Fruit fly (Drosophila melanogaster) whole organism, embryonic: ENCODE measurements around the gene gro.
A peak's percentile ranks its signal among the peaks of the same experiment; 100 is the strongest.

Experiments used
- CG10267 ChIP-seq: fragments of 200-800 bp; sonication (Bioruptor generic); optimal IDR thresholded peaks from 2 replicates; lab custom pipeline; 2018; ENCODE audit warnings: missing biosample characterization, mild to moderate bottlenecking, missing genetic modification characterization, moderate library complexity
- CG11093 ChIP-seq: fragments of 200-800 bp; sonication (Bioruptor generic); IDR thresholded peaks from 3 replicates; pipeline ENCODE4 v1.3.6; 2022; ENCODE audit warnings: missing biosample characterization, missing genetic modification characterization
- CG11696 ChIP-seq: fragments of 200-800 bp; sonication (Bioruptor generic); IDR thresholded peaks from 2 replicates; pipeline ENCODE4 v1.3.6; 2022; ENCODE audit warnings: missing biosample characterization, missing genetic modification characterization
- CG12659 ChIP-seq: fragments of 200-800 bp; sonication (Bioruptor generic); optimal IDR thresholded peaks from 3 replicates; lab custom pipeline; 2017; ENCODE audit warnings: mild to moderate bottlenecking, missing biosample characterization, missing genetic modification reagents, missing genetic modification characterization
- CG17361 ChIP-seq: fragments of 200-800 bp; sonication (Bioruptor generic); IDR thresholded peaks from 3 replicates; pipeline ENCODE4 v1.3.6; 2022; ENCODE audit warnings: missing biosample characterization, missing genetic modification characterization
- CG18476 ChIP-seq: fragments of 200-800 bp; sonication (Bioruptor generic); optimal IDR thresholded peaks from 2 replicates; lab custom pipeline; 2016; ENCODE audit warnings: missing biosample characterization, mild to moderate bottlenecking, missing genetic modification characterization
- CG2199 ChIP-seq: fragments of 200-800 bp; sonication (Bioruptor generic); IDR thresholded peaks from 3 replicates; pipeline ENCODE4 v1.3.6; 2022; ENCODE audit warnings: missing biosample characterization, missing genetic modification characterization
- CG32532 ChIP-seq: fragments of 200-800 bp; sonication (Bioruptor generic); IDR thresholded peaks from 2 replicates; pipeline ENCODE4 v1.3.6; 2022; ENCODE audit warnings: missing biosample characterization, missing genetic modification characterization
- CG3726 ChIP-seq: fragments of 200-800 bp; sonication (Bioruptor generic); IDR thresholded peaks from 3 replicates; pipeline ENCODE4, ENCODE4 v1.3.6; 2022; ENCODE audit warnings: missing biosample characterization, missing genetic modification characterization
- CG7271 ChIP-seq: fragments of 200-800 bp; sonication (Bioruptor generic); optimal IDR thresholded peaks from 2 replicates; lab custom pipeline; 2018; ENCODE audit warnings: missing biosample characterization, mild to moderate bottlenecking, missing genetic modification characterization, moderate library complexity
- CG7372 ChIP-seq: fragments of 200-800 bp; sonication (Bioruptor generic); IDR thresholded peaks from 2 replicates; pipeline ENCODE4 v1.3.6; 2022; ENCODE audit warnings: missing biosample characterization, missing genetic modification characterization
- CG8478 ChIP-seq: fragments of >200 bp; optimal IDR thresholded peaks from 2 replicates; lab custom pipeline; 2018
- CG9876 ChIP-seq: fragments of 200-800 bp; sonication (Bioruptor generic); optimal IDR thresholded peaks from 2 replicates; lab custom pipeline; 2016; ENCODE audit warnings: missing biosample characterization, missing genetic modification characterization
- Dip3 ChIP-seq: fragments of 200-800 bp; sonication (Bioruptor generic); optimal IDR thresholded peaks from 3 replicates; lab custom pipeline; 2016; ENCODE audit warnings: missing biosample characterization, missing genetic modification characterization
- Fer1 ChIP-seq: fragments of 200-800 bp; sonication (Bioruptor generic); optimal IDR thresholded peaks from 2 replicates; lab custom pipeline; 2017; ENCODE audit warnings: missing biosample characterization, mild to moderate bottlenecking, missing genetic modification characterization
- HLHmδ ChIP-seq: fragments of 200-800 bp; sonication (Bioruptor generic); optimal IDR thresholded peaks from 2 replicates; lab custom pipeline; 2018; ENCODE audit warnings: missing biosample characterization, mild to moderate bottlenecking, missing genetic modification characterization, moderate library complexity
- Hmx ChIP-seq: fragments of 200-800 bp; sonication (Bioruptor generic); optimal IDR thresholded peaks from 2 replicates; lab custom pipeline; 2016; ENCODE audit warnings: missing biosample characterization, missing genetic modification characterization
- MESR4 ChIP-seq: fragments of 200-800 bp; sonication (Bioruptor generic); optimal IDR thresholded peaks from 2 replicates; lab custom pipeline; 2018; ENCODE audit warnings: missing biosample characterization, mild to moderate bottlenecking, missing genetic modification characterization, moderate library complexity
- Nf-YA ChIP-seq: fragments of 200-800 bp; sonication (Bioruptor generic); IDR thresholded peaks from 2 replicates; pipeline ENCODE4 v1.3.6; 2022; ENCODE audit warnings: missing biosample characterization, missing genetic modification characterization
- Oaz ChIP-seq: fragments of 200-800 bp; sonication (Bioruptor generic); IDR thresholded peaks from 2 replicates; pipeline ENCODE4 v1.3.6; 2022; ENCODE audit warnings: missing biosample characterization, missing genetic modification characterization
- Opbp ChIP-seq: fragments of 200-800 bp; sonication (Bioruptor generic); IDR thresholded peaks from 3 replicates; pipeline ENCODE4 v1.3.6; 2022; ENCODE audit warnings: missing biosample characterization, missing genetic modification characterization; ENCODE audit not compliant: partially characterized antibody
- Pdp1 ChIP-seq, 2 experiments: fragments of 200-800 bp; sonication (Bioruptor generic); optimal IDR thresholded peaks; 3 replicates each; lab custom pipeline; 2016; ENCODE audit warnings: missing biosample characterization in 2 of 2, missing genetic modification characterization in 2 of 2, mild to moderate bottlenecking in 1 of 2, moderate library complexity in 1 of 2
- Poxn ChIP-seq: fragments of 200-800 bp; sonication (Bioruptor generic); IDR thresholded peaks from 2 replicates; pipeline ENCODE4 v1.3.6; 2022; ENCODE audit warnings: missing biosample characterization, missing genetic modification characterization
- Six4 ChIP-seq: fragments of 200-800 bp; sonication (Bioruptor generic); optimal IDR thresholded peaks from 2 replicates; lab custom pipeline; 2016; ENCODE audit warnings: missing biosample characterization, missing genetic modification characterization
- Ssrp ChIP-seq: fragments of 200-800 bp; sonication (Bioruptor generic); optimal IDR thresholded peaks from 2 replicates; lab custom pipeline; 2018; ENCODE audit warnings: missing biosample characterization, mild to moderate bottlenecking, missing genetic modification characterization, moderate library complexity
- YL-1 ChIP-seq: fragments of 200-800 bp; sonication (Bioruptor generic); optimal IDR thresholded peaks from 3 replicates; lab custom pipeline; 2017; ENCODE audit warnings: missing biosample characterization, mild to moderate bottlenecking, missing genetic modification characterization
- bab2 ChIP-seq: fragments of 200-800 bp; sonication (Bioruptor generic); optimal IDR thresholded peaks from 2 replicates; lab custom pipeline; 2016; ENCODE audit warnings: missing biosample characterization, missing genetic modification characterization
- bsh ChIP-seq, 2 experiments: fragments of 200-800 bp; sonication (Bioruptor generic); optimal IDR thresholded peaks; 2 replicates each; lab custom pipeline; 2017 to 2018; ENCODE audit warnings: mild to moderate bottlenecking in 2 of 2, missing biosample characterization in 2 of 2, missing genetic modification characterization in 2 of 2, moderate library complexity in 1 of 2
- ci ChIP-seq: fragments of 200-800 bp; sonication (Bioruptor generic); IDR thresholded peaks from 3 replicates; pipeline ENCODE4 v1.3.6; 2022; ENCODE audit warnings: missing biosample characterization, missing genetic modification characterization
- crc ChIP-seq: fragments of 200-800 bp; sonication (Bioruptor generic); optimal IDR thresholded peaks from 2 replicates; lab custom pipeline; 2016; ENCODE audit warnings: missing biosample characterization, missing genetic modification characterization
- dan ChIP-seq: fragments of 200-800 bp; sonication (Bioruptor generic); IDR thresholded peaks from 2 replicates; pipeline ENCODE4 v1.3.6; 2022; ENCODE audit warnings: missing biosample characterization, missing genetic modification characterization
- ewg ChIP-seq: fragments of 200-800 bp; sonication (Bioruptor generic); optimal IDR thresholded peaks from 3 replicates; lab custom pipeline; 2017; ENCODE audit warnings: mild to moderate bottlenecking, missing biosample characterization, missing genetic modification reagents, missing genetic modification characterization
- hbn ChIP-seq: fragments of 200-800 bp; sonication (Bioruptor generic); IDR thresholded peaks from 2 replicates; pipeline ENCODE4 v1.3.6; 2022; ENCODE audit warnings: missing biosample characterization, missing genetic modification characterization; ENCODE audit not compliant: partially characterized antibody
- kni ChIP-seq: fragments of 200-800 bp; sonication (Bioruptor generic); optimal IDR thresholded peaks from 3 replicates; lab custom pipeline; 2017; ENCODE audit warnings: mild to moderate bottlenecking, missing biosample characterization, missing genetic modification reagents, missing genetic modification characterization
- pan ChIP-seq, 4 experiments: fragments of >200 bp in 3 of 4; fragments of 200-800 bp in 1 of 4; sonication (Bioruptor generic) in 1 of 4; optimal IDR thresholded peaks in 3 of 4; IDR thresholded peaks in 1 of 4; 2 replicates each; pipeline versions ENCODE4 v1.3.6 to Lab custom; 2017 to 2022; ENCODE audit warnings: missing biosample characterization in 2 of 4, missing genetic modification characterization in 2 of 4, mixed read lengths in 1 of 4
- pzg ChIP-seq: fragments of 200-800 bp; sonication (Bioruptor generic); optimal IDR thresholded peaks from 3 replicates; lab custom pipeline; 2018; ENCODE audit warnings: missing biosample characterization, mild to moderate bottlenecking, missing genetic modification characterization, moderate library complexity
- sim ChIP-seq: fragments of 200-800 bp; sonication (Bioruptor generic); IDR thresholded peaks from 2 replicates; pipeline ENCODE4 v1.3.6; 2022; ENCODE audit warnings: missing biosample characterization, missing genetic modification characterization
- sr ChIP-seq: fragments of 200-800 bp; sonication (Bioruptor generic); IDR thresholded peaks from 3 replicates; pipeline ENCODE4 v1.3.6; 2022; ENCODE audit warnings: missing biosample characterization, missing genetic modification characterization
- tap ChIP-seq: fragments of 200-800 bp; optimal IDR thresholded peaks from 3 replicates; lab custom pipeline; 2019; ENCODE audit warnings: missing biosample characterization, mild to moderate bottlenecking, missing genetic modification characterization, moderate library complexity
- tll ChIP-seq, 2 experiments: fragments of 200-800 bp in 1 of 2; fragments of >200 bp in 1 of 2; sonication (Bioruptor generic) in 1 of 2; optimal IDR thresholded peaks; 2 replicates each; lab custom pipeline; 2017 to 2019; ENCODE audit warnings: missing biosample characterization in 2 of 2, missing genetic modification characterization in 2 of 2, mild to moderate bottlenecking in 1 of 2, moderate library complexity in 1 of 2
- trem ChIP-seq: fragments of 200-800 bp; optimal IDR thresholded peaks from 3 replicates; lab custom pipeline; 2019; ENCODE audit warnings: missing biosample characterization, mild to moderate bottlenecking, missing genetic modification characterization, moderate library complexity
- unpg ChIP-seq: fragments of 200-800 bp; sonication (Bioruptor generic); optimal IDR thresholded peaks from 3 replicates; lab custom pipeline; 2018; ENCODE audit warnings: missing biosample characterization, mild to moderate bottlenecking, missing genetic modification characterization, moderate library complexity
- z ChIP-seq: fragments of 200-800 bp; sonication (Bioruptor generic); IDR thresholded peaks from 3 replicates; pipeline ENCODE4 v1.3.6; 2022; ENCODE audit warnings: missing biosample characterization, missing genetic modification characterization
- zen ChIP-seq: fragments of 200-800 bp; sonication (Bioruptor generic); optimal IDR thresholded peaks from 3 replicates; lab custom pipeline; 2018; ENCODE audit warnings: missing biosample characterization, mild to moderate bottlenecking, missing genetic modification characterization, moderate library complexity

The gro gene

dm6 chr3R:26012801-26013663, 28.5 kb upstream of the gro start (continued):
- TF ChIP-seq Six4 (no peak), CG18476 (GFP tag; lab: Kevin White, UChicago) (no peak), YL-1 (GFP tag; lab: Kevin White, UChicago) (no peak), Ssrp (peak; percentile 54), CG10267 (tag; lab: Kevin White, UChicago) (peak; percentile 74), Hmx (GFP tag; lab: Kevin White, UChicago) (no peak), zen (tag; lab: Kevin White, UChicago) (peak; percentile 72), ewg (GFP tag; lab: Kevin White, UChicago) (no peak), unpg (GFP tag; lab: Kevin White, UChicago) (peak; percentile 61), Fer1 (GFP tag; lab: Kevin White, UChicago) (no peak), dan (no peak), CG11696 (GFP tag; lab: Robert Waterston, UW) (no peak), Oaz (no peak), tap (tag; lab: Kevin White, UChicago) (peak; percentile 29), crc (GFP tag; lab: Kevin White, UChicago) (no peak), Opbp (GFP tag; lab: Robert Waterston, UW) (no peak), Nf-YA (GFP tag; lab: Robert Waterston, UW) (no peak), CG8478 (no peak), Dip3 (GFP tag; lab: Kevin White, UChicago) (no peak), CG2199 (GFP tag; lab: Robert Waterston, UW) (no peak), Poxn (GFP tag; lab: Robert Waterston, UW) (no peak), MESR4 (GFP tag; lab: Kevin White, UChicago) (no peak), ci (no peak), CG7271 (tag; lab: Kevin White, UChicago) (peak; percentile 29), hbn (GFP tag; lab: Robert Waterston, UW) (no peak), CG9876 (GFP tag; lab: Kevin White, UChicago) (no peak), z (no peak), HLHmδ (GFP tag; lab: Kevin White, UChicago) (peak; percentile 66), CG17361 (GFP tag; lab: Robert Waterston, UW) (peak; percentile 76; the same call in 2 of the 3 replicates), bsh (GFP tag; optimal IDR thresholded peaks at IDR 0.05; lab: Kevin White, UChicago) (peak in 1 of 2 experiments; percentile 87), CG7372 (GFP tag; lab: Robert Waterston, UW) (no peak), bab2 (GFP tag; lab: Kevin White, UChicago) (no peak), CG12659 (no peak)

DNA sequence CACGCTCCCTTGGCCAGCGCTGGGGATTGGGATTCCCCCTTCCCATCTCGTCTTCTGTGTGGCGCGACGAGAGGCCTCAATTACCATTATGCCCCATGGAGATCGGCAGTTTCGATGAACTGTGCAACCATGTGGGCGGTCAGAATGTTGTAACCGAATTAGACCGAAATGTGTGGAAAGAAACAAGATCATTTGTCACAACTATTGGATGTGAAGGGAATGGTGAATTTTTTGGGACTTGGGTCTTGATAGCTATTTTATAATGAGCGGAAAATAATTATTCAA, 27.9 kb upstream of the gro start:
- TF ChIP-seq kni (GFP tag; lab: Kevin White, UChicago): peak; percentile 63
- TF ChIP-seq pan (optimal IDR thresholded peaks at IDR 0.05; lab: Kevin White, UChicago): no peak
- TF ChIP-seq pan (GFP tag; optimal IDR thresholded peaks at IDR 0.05 in 1 of 2, IDR thresholded peaks at IDR 0.05 in 1 of 2): peak in 1 of 2 experiments; percentile 27
- peak in 1 of 2 experiments; percentile 23 for TF ChIP-seq Pdp1 (GFP tag; optimal IDR thresholded peaks at IDR 0.05; lab: Kevin White, UChicago)
- TF ChIP-seq CG3726: no peak
- TF ChIP-seq tll (GFP tag; optimal IDR thresholded peaks at IDR 0.05; lab: Kevin White, UChicago): no peak
- peak; percentile 91 for TF ChIP-seq HLHmδ (GFP tag; lab: Kevin White, UChicago)
- 0 out of 2 replicates have a peak, but pooled peaks have one; percentile 2 for TF ChIP-seq CG32532 (GFP tag; lab: Robert Waterston, UW)
- TF ChIP-seq sim (GFP tag; lab: Robert Waterston, UW): no peak
- no peak for TF ChIP-seq CG11093
- peak; percentile 74; the same call in 2 of the 3 replicates for TF ChIP-seq sr (GFP tag; lab: Robert Waterston, UW)
- no peak for TF ChIP-seq trem
- no peak for TF ChIP-seq pzg (GFP tag; lab: Kevin White, UChicago)
